Worm (Caenorhabditis elegans) whole organism, mixed stage, embryonic: ENCODE measurements around the gene clec-143.
"Not testable (repeated sequence)": the region's sequence is repeated elsewhere in the genome, so short reads cannot be mapped to it uniquely, and the experiment has no call there.

Experiments used
- M03D4.4 ChIP-seq: sonication (generic microtip); optimal IDR thresholded peaks from 2 replicates; lab custom pipeline; 2017; ENCODE audit warnings: mild to moderate bottlenecking, missing genetic modification characterization, missing compliant biosample characterization
- bed-3 ChIP-seq: fragments of 200-800 bp; sonication (Bioruptor generic); optimal IDR thresholded peaks from 3 replicates; lab custom pipeline; 2018; ENCODE audit warnings: mild to moderate bottlenecking, missing genetic modification characterization, moderate library complexity, missing compliant biosample characterization
- blmp-1 ChIP-seq: fragments of 150-350 bp; optimal IDR thresholded peaks from 2 replicates; lab custom pipeline; 2014; ENCODE audit warnings: missing biosample characterization, missing genetic modification characterization
- ceh-43 ChIP-seq: fragments of 200-800 bp; sonication (Bioruptor generic); optimal IDR thresholded peaks from 2 replicates; lab custom pipeline; 2018; ENCODE audit warnings: mild to moderate bottlenecking, missing genetic modification characterization, moderate library complexity, missing compliant biosample characterization
- ceh-83 ChIP-seq: fragments of 200-800 bp; sonication (Bioruptor generic); optimal IDR thresholded peaks from 2 replicates; lab custom pipeline; 2018; ENCODE audit warnings: mild to moderate bottlenecking, missing genetic modification characterization, missing compliant biosample characterization
- ces-1 ChIP-seq: fragments of 150-350 bp; optimal IDR thresholded peaks from 2 replicates; lab custom pipeline; 2014; ENCODE audit warnings: missing biosample characterization, missing genetic modification reagents, missing genetic modification characterization
- cnd-1 ChIP-seq: fragments of 200-800 bp; sonication (Bioruptor generic); optimal IDR thresholded peaks from 2 replicates; lab custom pipeline; 2018; ENCODE audit warnings: mild to moderate bottlenecking, missing genetic modification characterization, missing compliant biosample characterization
- drap-1 ChIP-seq: fragments of 200-800 bp; sonication (Bioruptor generic); optimal IDR thresholded peaks from 3 replicates; lab custom pipeline; 2018; ENCODE audit warnings: mild to moderate bottlenecking, missing genetic modification characterization, missing compliant biosample characterization
- elt-1 ChIP-seq: sonication (generic microtip); optimal IDR thresholded peaks from 2 replicates; lab custom pipeline; 2017; ENCODE audit warnings: missing genetic modification characterization, mild to moderate bottlenecking, missing compliant biosample characterization, antibody characterized with exemption, moderate library complexity, borderline replicate concordance; ENCODE audit not compliant: insufficient read depth
- elt-3 ChIP-seq: fragments of 150-350 bp; optimal IDR thresholded peaks from 2 replicates; lab custom pipeline; 2014; ENCODE audit warnings: missing biosample characterization, missing genetic modification characterization
- flh-1 ChIP-seq: fragments of 200-800 bp; sonication (Bioruptor generic); optimal IDR thresholded peaks from 2 replicates; lab custom pipeline; 2018; ENCODE audit warnings: mild to moderate bottlenecking, missing genetic modification characterization, moderate library complexity, missing compliant biosample characterization
- hlh-1 ChIP-seq: fragments of 150-350 bp; optimal IDR thresholded peaks from 2 replicates; lab custom pipeline; 2014; ENCODE audit warnings: missing biosample characterization, missing genetic modification reagents, missing genetic modification characterization
- lin-13 ChIP-seq: fragments of 150-350 bp; optimal IDR thresholded peaks from 2 replicates; lab custom pipeline; 2014; ENCODE audit warnings: missing biosample characterization, missing genetic modification characterization
- lin-32 ChIP-seq: fragments of 200-800 bp; sonication (Bioruptor generic); optimal IDR thresholded peaks from 2 replicates; lab custom pipeline; 2018; ENCODE audit warnings: mild to moderate bottlenecking, missing genetic modification characterization, missing compliant biosample characterization
- mab-5 ChIP-seq: fragments of 150-350 bp; optimal IDR thresholded peaks from 2 replicates; lab custom pipeline; 2014; ENCODE audit warnings: missing biosample characterization, missing genetic modification characterization
- mep-1 ChIP-seq: fragments of 150-350 bp; optimal IDR thresholded peaks from 2 replicates; lab custom pipeline; 2017; ENCODE audit warnings: missing biosample characterization, missing genetic modification reagents, missing genetic modification characterization, inconsistent platforms
- mls-2 ChIP-seq: sonication (generic microtip); optimal IDR thresholded peaks from 2 replicates; lab custom pipeline; 2016; ENCODE audit warnings: mild to moderate bottlenecking, missing genetic modification characterization, moderate library complexity, missing compliant biosample characterization
- nhr-12 ChIP-seq: fragments of 150-350 bp; optimal IDR thresholded peaks from 2 replicates; lab custom pipeline; 2014; ENCODE audit warnings: missing biosample characterization, missing genetic modification characterization
- nhr-2 ChIP-seq: fragments of 150-350 bp; optimal IDR thresholded peaks from 2 replicates; lab custom pipeline; 2014; ENCODE audit warnings: missing biosample characterization, missing genetic modification characterization
- nhr-237 ChIP-seq: fragments of 150-350 bp; optimal IDR thresholded peaks from 2 replicates; lab custom pipeline; 2014; ENCODE audit warnings: missing biosample characterization, missing genetic modification characterization
- nhr-28 ChIP-seq: fragments of 150-350 bp; optimal IDR thresholded peaks from 2 replicates; lab custom pipeline; 2014; ENCODE audit warnings: missing biosample characterization, missing genetic modification characterization
- nhr-76 ChIP-seq: sonication (generic microtip); optimal IDR thresholded peaks from 2 replicates; lab custom pipeline; 2017; ENCODE audit warnings: missing biosample characterization, missing genetic modification characterization
- pha-4 ChIP-seq: fragments of 150-350 bp; optimal IDR thresholded peaks from 2 replicates; lab custom pipeline; 2018; ENCODE audit warnings: missing biosample characterization, missing genetic modification reagents, missing genetic modification characterization
- sem-2 ChIP-seq: fragments of 200-800 bp; sonication (Bioruptor generic); optimal IDR thresholded peaks from 2 replicates; lab custom pipeline; 2018; ENCODE audit warnings: mild to moderate bottlenecking, missing genetic modification characterization, missing compliant biosample characterization
- snpc-4 ChIP-seq: fragments of 150-350 bp; optimal IDR thresholded peaks from 2 replicates; lab custom pipeline; 2014; ENCODE audit warnings: missing biosample characterization, missing genetic modification characterization
- unc-120 ChIP-seq: sonication (generic microtip); optimal IDR thresholded peaks from 2 replicates; lab custom pipeline; 2017; ENCODE audit warnings: missing genetic modification characterization, missing compliant biosample characterization; ENCODE audit not compliant: poor library complexity, severe bottlenecking
- unc-39 ChIP-seq: fragments of 150-350 bp; optimal IDR thresholded peaks from 2 replicates; lab custom pipeline; 2014; ENCODE audit warnings: missing biosample characterization, missing genetic modification characterization
- unc-62 ChIP-seq: fragments of 150-350 bp; optimal IDR thresholded peaks from 2 replicates; lab custom pipeline; 2014; ENCODE audit warnings: missing biosample characterization, missing genetic modification reagents, missing genetic modification characterization
- zip-8 ChIP-seq: fragments of 150-350 bp; optimal IDR thresholded peaks from 2 replicates; lab custom pipeline; 2014; ENCODE audit warnings: missing biosample characterization, missing genetic modification characterization
- ztf-11 ChIP-seq: fragments of 150-350 bp; optimal IDR thresholded peaks from 2 replicates; lab custom pipeline; 2014; ENCODE audit warnings: missing biosample characterization, missing genetic modification characterization

The clec-143 gene

DNA sequence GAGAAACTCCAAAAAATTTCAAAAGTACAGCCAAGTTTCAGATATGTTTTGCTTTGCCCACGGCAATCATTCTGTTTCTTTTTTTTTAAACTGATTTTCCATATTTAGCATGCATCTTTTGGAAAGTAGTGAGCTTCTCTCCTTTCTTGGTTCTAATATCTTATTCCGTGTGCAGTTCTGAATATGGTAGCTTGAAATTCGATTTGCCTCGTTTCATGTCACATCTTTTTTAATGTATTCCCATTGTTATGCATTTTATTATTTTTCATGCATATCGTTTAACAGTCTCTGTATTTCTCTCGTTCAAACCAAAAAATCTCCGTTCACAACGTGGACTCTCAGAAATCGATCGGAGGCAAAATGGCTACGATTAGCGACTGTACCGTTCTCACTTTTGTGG is 24.4 kb upstream of the clec-143 start, which contains the start of gene ZK666.14:
ZK666.14 (plus strand) TSS at position 301 of the 400 bp plus-strand sequence.
- TF ChIP-seq mls-2 (no peak), pha-4 (no peak), flh-1 (no peak), unc-39 (tag; lab: Kevin White, UChicago) (no peak), ces-1 (GFP tag; lab: Kevin White, UChicago) (no peak), nhr-28 (tag; lab: Kevin White, UChicago) (no peak), lin-13 (tag; lab: Kevin White, UChicago) (no peak), elt-3 (no peak), M03D4.4 (tag; lab: Kevin White, UChicago) (no peak), unc-62 (GFP tag; lab: Kevin White, UChicago) (no peak), sem-2 (GFP tag; lab: Kevin White, UChicago) (no peak), nhr-237 (no peak)

- TF ChIP-seq ceh-43 (GFP tag; lab: Kevin White, UChicago); lin-13 (tag; lab: Kevin White, UChicago); pha-4: not testable (repeated sequence)
These were observed 22.9 kb upstream of the clec-143 start, which contains the start of gene ZK666.8 for ce11 chrII:10493034-10493433. Gene ZK666.8 (minus strand): TSS chrII:10493134.

- no peak for TF ChIP-seq snpc-4 (tag; lab: Kevin White, UChicago)
- TF ChIP-seq nhr-28 (tag; lab: Kevin White, UChicago): no peak
- TF ChIP-seq nhr-2 (tag; lab: Kevin White, UChicago): no peak
- TF ChIP-seq hlh-1 (tag; lab: Kevin White, UChicago): no peak
- TF ChIP-seq mls-2: no peak
- no peak for TF ChIP-seq M03D4.4 (tag; lab: Kevin White, UChicago)
- no peak for TF ChIP-seq drap-1 (GFP tag; lab: Kevin White, UChicago)
- no peak for TF ChIP-seq lin-32 (GFP tag; lab: Kevin White, UChicago)
- TF ChIP-seq elt-1 (tag; lab: Kevin White, UChicago): no peak
These were observed 20.2 kb upstream of the clec-143 start, which contains the start of gene clec-61 for ce11 chrII:10490329-10490728. Gene clec-61 (minus strand): TSS chrII:10490537.

DNA sequence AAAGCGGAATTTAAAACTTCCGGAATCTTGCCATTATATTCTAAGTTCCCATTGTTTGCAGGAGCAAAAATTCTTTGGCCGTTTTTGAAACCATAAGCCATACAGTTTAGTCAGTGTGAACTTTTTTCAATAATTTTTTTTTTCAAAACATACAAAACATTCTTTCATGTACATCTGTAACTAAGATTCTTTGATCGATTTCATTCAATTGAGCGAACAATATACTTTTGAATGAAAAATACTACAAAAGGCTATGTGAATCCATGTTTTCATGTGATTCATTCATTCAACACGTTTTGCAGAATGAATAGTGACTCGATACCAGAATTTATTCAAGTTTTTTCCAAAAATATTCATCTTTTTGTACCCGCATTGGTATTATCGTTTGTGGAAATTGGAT is 16.6 kb upstream of the clec-143 start, which contains the start of gene ZK666.15:
ZK666.15 (plus strand) TSS at position 301 of the 400 bp plus-strand sequence.
- TF ChIP-seq nhr-2 (tag; lab: Kevin White, UChicago): no peak
- TF ChIP-seq flh-1: no peak
- TF ChIP-seq ceh-83: no peak
- TF ChIP-seq hlh-1 (tag; lab: Kevin White, UChicago): no peak
- no peak for TF ChIP-seq ceh-43 (GFP tag; lab: Kevin White, UChicago)

DNA sequence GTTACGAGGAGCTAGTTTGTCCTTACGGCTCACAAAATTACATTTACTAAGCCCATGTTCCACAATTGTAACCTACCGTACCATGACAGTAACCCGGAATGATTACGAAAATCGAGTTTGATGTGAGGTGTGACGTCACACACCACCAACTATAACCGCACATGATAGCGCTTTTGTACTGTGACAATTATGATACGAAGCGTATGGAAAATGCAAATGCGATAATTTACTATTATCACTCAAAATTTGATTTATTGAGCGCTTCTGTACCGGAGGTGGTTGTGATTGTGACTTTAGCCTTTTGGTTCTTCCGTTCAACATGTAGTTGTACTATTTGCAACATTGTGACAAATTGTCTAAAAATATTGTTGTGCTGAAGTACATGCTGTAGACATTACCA is 15.5 kb upstream of the clec-143 start:
- TF ChIP-seq cnd-1 (tag; lab: Kevin White, UChicago) (no peak), nhr-2 (tag; lab: Kevin White, UChicago) (no peak), nhr-237 (no peak), sem-2 (GFP tag; lab: Kevin White, UChicago) (no peak), bed-3 (GFP tag; lab: Kevin White, UChicago) (no peak), ztf-11 (tag; lab: Kevin White, UChicago) (no peak), snpc-4 (tag; lab: Kevin White, UChicago) (no peak), flh-1 (no peak), nhr-12 (tag; lab: Kevin White, UChicago) (no peak), nhr-76 (no peak), mls-2 (no peak), nhr-28 (tag; lab: Kevin White, UChicago) (no peak), drap-1 (GFP tag; lab: Kevin White, UChicago) (no peak), blmp-1 (no peak), unc-39 (tag; lab: Kevin White, UChicago) (no peak), mab-5 (tag; lab: Kevin White, UChicago) (no peak), zip-8 (tag; lab: Kevin White, UChicago) (no peak), pha-4 (no peak), unc-120 (tag; lab: Kevin White, UChicago) (no peak), mep-1 (tag; lab: Kevin White, UChicago) (no peak)

DNA sequence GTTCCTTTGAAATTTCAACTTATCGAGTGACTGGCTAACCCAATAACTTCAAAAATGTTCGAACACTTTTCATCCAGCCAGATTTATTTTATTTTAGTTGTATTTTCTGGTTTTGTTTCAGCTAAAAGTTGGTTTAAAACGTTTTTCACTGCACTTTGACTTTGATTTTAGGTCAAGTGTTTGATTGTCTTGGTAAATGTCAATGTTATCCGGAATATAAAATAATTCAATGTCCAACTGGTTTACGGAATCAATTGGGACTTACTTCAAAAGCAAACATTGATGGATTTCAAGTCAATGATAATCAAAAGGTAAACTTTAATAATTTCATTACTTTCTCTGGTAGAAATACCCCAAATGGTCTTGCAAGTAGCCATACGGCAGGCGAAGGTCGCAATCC is 13.8 kb upstream of the clec-143 start:
- TF ChIP-seq sem-2 (GFP tag; lab: Kevin White, UChicago): no peak
- TF ChIP-seq elt-3: no peak
- no peak for TF ChIP-seq unc-39 (tag; lab: Kevin White, UChicago)
- no peak for TF ChIP-seq blmp-1
- TF ChIP-seq ces-1 (GFP tag; lab: Kevin White, UChicago): no peak
- TF ChIP-seq mls-2: no peak
- no peak for TF ChIP-seq mep-1 (tag; lab: Kevin White, UChicago)
- no peak for TF ChIP-seq unc-62 (GFP tag; lab: Kevin White, UChicago)
- TF ChIP-seq zip-8 (tag; lab: Kevin White, UChicago): no peak
- no peak for TF ChIP-seq snpc-4 (tag; lab: Kevin White, UChicago)
- TF ChIP-seq M03D4.4 (tag; lab: Kevin White, UChicago): no peak
- TF ChIP-seq ztf-11 (tag; lab: Kevin White, UChicago): no peak
